Worm (Caenorhabditis elegans): ENCODE measurements around the gene elo-7.

ce11 chrIV:9524849-9525460 lies 4.8 kb upstream of the elo-7 start, which contains the start of gene ndua-5:
- TF ChIP-seq ama-1 (optimal IDR thresholded peaks at IDR 0.05) = no peak
- no peak for TF ChIP-seq ama-1 (GFP tag; optimal IDR thresholded peaks at IDR 0.05)
- peak; percentile 93 for TF ChIP-seq attf-3 (GFP tag; conservative IDR thresholded peaks at IDR 0.05)

All from whole organism, young adult.